Worm (Caenorhabditis elegans): ENCODE measurements around the gene T25B9.3.

T25B9.3 gene

DNA sequence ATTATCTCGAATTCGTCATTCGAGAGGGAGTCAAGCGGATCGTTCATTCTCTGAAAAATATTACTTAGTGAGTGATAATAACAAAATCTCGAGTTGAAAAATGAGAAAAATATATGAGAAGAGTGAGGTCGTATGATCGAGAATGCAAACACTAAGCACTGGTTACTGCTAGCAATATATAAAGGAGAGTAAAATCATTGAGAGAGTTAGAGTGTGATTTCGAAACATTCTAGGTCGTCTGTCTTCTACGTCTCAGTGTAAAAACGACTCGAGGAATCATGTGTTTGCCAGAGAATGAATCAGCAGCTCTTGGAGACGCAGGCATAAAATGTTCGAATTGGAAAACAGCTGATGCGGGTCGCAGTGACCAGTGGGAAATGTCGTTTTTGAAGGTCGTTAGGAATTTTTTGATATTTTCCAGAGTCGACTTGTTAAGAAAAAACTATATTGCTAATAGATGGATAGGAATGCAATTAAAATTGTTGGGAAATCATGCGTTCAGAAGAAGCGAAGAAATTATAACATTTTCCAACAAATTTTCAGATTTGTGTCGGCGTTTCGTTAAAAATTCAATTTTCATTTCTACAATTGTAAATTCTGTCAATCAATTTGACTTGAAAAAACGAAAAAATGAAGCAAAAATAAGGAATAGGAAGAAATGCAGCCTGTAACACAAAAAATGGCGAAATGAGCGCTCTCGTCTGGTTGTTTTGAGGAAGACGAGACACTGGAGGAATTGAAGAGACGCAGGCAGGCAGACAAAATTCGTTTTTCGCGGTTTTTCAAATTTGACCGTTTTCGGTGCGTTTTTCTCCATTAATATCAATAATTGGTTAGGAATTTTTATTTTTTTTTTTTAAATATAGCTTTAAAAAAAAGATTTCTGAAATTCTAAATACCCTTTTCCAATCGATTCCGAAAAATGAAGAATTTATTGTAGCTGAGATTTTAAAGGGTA lies 47.3 kb upstream of the T25B9.3 start, which contains the start of gene allo-1 (continued):
- TF ChIP-seq mxl-2 (GFP tag; conservative IDR thresholded peaks at IDR 0.05) (no peak), lin-1 (GFP tag; IDR thresholded peaks at IDR 0.05) (peak; percentile 12; the same call in 1 of the 2 replicates), unc-39 (tag; optimal IDR thresholded peaks at IDR 0.05) (no peak), mep-1 (tag; optimal IDR thresholded peaks at IDR 0.05) (peak; percentile 79), ceh-32 (tag; optimal IDR thresholded peaks at IDR 0.05; ENCODE audit: poor library complexity) (no peak), zfp-2 (tag; optimal IDR thresholded peaks at IDR 0.05) (no peak), lir-3 (tag; optimal IDR thresholded peaks at IDR 0.05) (no peak), gei-8 (GFP tag; optimal IDR thresholded peaks at IDR 0.05) (no peak), daf-8 (GFP tag; IDR thresholded peaks at IDR 0.05) (no peak), lin-38 (GFP tag; IDR thresholded peaks at IDR 0.05) (no peak; the same call in 1 of the 2 replicates), ztf-11 (tag; optimal IDR thresholded peaks at IDR 0.05) (no peak), D1046.2 (GFP tag; IDR thresholded peaks at IDR 0.05) (no peak), lin-13 (GFP tag; optimal IDR thresholded peaks at IDR 0.05) (no peak), nhr-25 (tag; optimal IDR thresholded peaks at IDR 0.05; ENCODE audit: borderline replicate concordance, insufficient read depth) (no peak), nhr-42 (GFP tag; IDR thresholded peaks at IDR 0.05) (no peak), nhr-237 (tag; optimal IDR thresholded peaks at IDR 0.05) (no peak), nhr-28 (tag; optimal IDR thresholded peaks at IDR 0.05) (peak; percentile 80), aly-2 (tag; optimal IDR thresholded peaks at IDR 0.05) (no peak), zag-1 (tag; optimal IDR thresholded peaks at IDR 0.05) (no peak), nhr-111 (GFP tag; optimal IDR thresholded peaks at IDR 0.05) (no peak), zfp-3 (GFP tag; conservative IDR thresholded peaks at IDR 0.05) (no peak), ceh-62 (tag; optimal IDR thresholded peaks at IDR 0.05) (no peak), unc-62 (GFP tag; optimal IDR thresholded peaks at IDR 0.05 in 1 of 2) (peak in 1 of 2 experiments; percentile 28), unc-62 (tag; optimal IDR thresholded peaks at IDR 0.05) (no peak), snpc-4 (tag; optimal IDR thresholded peaks at IDR 0.05) (no peak), hlh-11 (tag; optimal IDR thresholded peaks at IDR 0.05) (peak; percentile 94), unc-130 (GFP tag; optimal IDR thresholded peaks at IDR 0.05) (no peak), fos-1 (tag; optimal IDR thresholded peaks at IDR 0.05) (no peak), madf-9 (GFP tag; conservative IDR thresholded peaks at IDR 0.05) (no peak)

ce11 chrIV:10698486-10698885 lies 46.1 kb upstream of the T25B9.3 start:
- no peak for TF ChIP-seq nhr-41 (GFP tag; IDR thresholded peaks at IDR 0.05)
- TF ChIP-seq pha-4 (GFP tag; IDR thresholded peaks at IDR 0.05), result no peak
- no peak for TF ChIP-seq pha-4 (tag; optimal IDR thresholded peaks at IDR 0.05)
- TF ChIP-seq zag-1 (tag; optimal IDR thresholded peaks at IDR 0.05), result no peak
- TF ChIP-seq unc-62 (GFP tag; optimal IDR thresholded peaks at IDR 0.05 in 1 of 2), result peak in 1 of 2 experiments; percentile 17
- no peak for TF ChIP-seq unc-62 (tag; optimal IDR thresholded peaks at IDR 0.05)
- TF ChIP-seq mxl-3 (GFP tag; optimal IDR thresholded peaks at IDR 0.05), result no peak
- TF ChIP-seq jun-1 (tag; optimal IDR thresholded peaks at IDR 0.05), result no peak
- TF ChIP-seq dmd-8 (GFP tag; IDR thresholded peaks at IDR 0.05), result 0 out of 2 replicates have a peak, but pooled peaks have one; percentile 55
- no peak for TF ChIP-seq D1046.2 (GFP tag; IDR thresholded peaks at IDR 0.05)
- TF ChIP-seq lir-3 (tag; optimal IDR thresholded peaks at IDR 0.05), result no peak
- TF ChIP-seq skn-1 (tag; optimal IDR thresholded peaks at IDR 0.05), result no peak
- no peak for TF ChIP-seq snpc-4 (tag; optimal IDR thresholded peaks at IDR 0.05)
- TF ChIP-seq ceh-82 (tag; optimal IDR thresholded peaks at IDR 0.05), result no peak
- TF ChIP-seq lim-7 (GFP tag; IDR thresholded peaks at IDR 0.05), result 0 out of 2 replicates have a peak, but pooled peaks have one; percentile 39
- peak; percentile 68 for TF ChIP-seq set-16 (GFP tag; IDR thresholded peaks at IDR 0.05)
- TF ChIP-seq nhr-102 (tag; optimal IDR thresholded peaks at IDR 0.05), result no peak
- no peak for TF ChIP-seq nhr-111 (GFP tag; optimal IDR thresholded peaks at IDR 0.05)
- TF ChIP-seq ztf-7 (tag; optimal IDR thresholded peaks at IDR 0.05), result no peak
- no peak for TF ChIP-seq daf-16 (GFP tag; optimal IDR thresholded peaks at IDR 0.05)
- no peak for TF ChIP-seq daf-16 (tag; optimal IDR thresholded peaks at IDR 0.05)
- TF ChIP-seq nhr-10 (tag; optimal IDR thresholded peaks at IDR 0.05), result no peak
- TF ChIP-seq T20F7.1 (GFP tag; optimal IDR thresholded peaks at IDR 0.05), result no peak
